Worm (Caenorhabditis elegans) whole organism, L2 larva: Measurements from ENCODE around the gene F35H10.6.

ENCODE experiments used
- alr-1 ChIP-seq: fragments of 150-350 bp; optimal IDR thresholded peaks from 2 replicates; lab custom pipeline; 2014; ENCODE audit warnings: missing biosample characterization, missing genetic modification characterization
- aly-2 ChIP-seq: fragments of 150-350 bp; optimal IDR thresholded peaks from 2 replicates; lab custom pipeline; 2014; ENCODE audit warnings: missing biosample characterization, missing genetic modification characterization
- dmd-4 ChIP-seq: sonication (generic microtip); optimal IDR thresholded peaks from 2 replicates; lab custom pipeline; 2017; ENCODE audit warnings: missing biosample characterization, missing genetic modification characterization
- egl-27 ChIP-seq: sonication (generic microtip); optimal IDR thresholded peaks from 3 replicates; lab custom pipeline; 2017; ENCODE audit warnings: missing biosample characterization, missing genetic modification reagents, missing genetic modification characterization
- mbf-1 ChIP-seq: sonication (generic microtip); optimal IDR thresholded peaks from 2 replicates; lab custom pipeline; 2017; ENCODE audit warnings: missing biosample characterization, missing genetic modification characterization
- nhr-129 ChIP-seq: fragments of 150-350 bp; optimal IDR thresholded peaks from 2 replicates; lab custom pipeline; 2014; ENCODE audit warnings: missing biosample characterization, missing genetic modification characterization
- nhr-21 ChIP-seq: fragments of 150-350 bp; optimal IDR thresholded peaks from 2 replicates; lab custom pipeline; 2014; ENCODE audit warnings: missing biosample characterization, missing genetic modification characterization
- nhr-6 ChIP-seq: fragments of 150-350 bp; optimal IDR thresholded peaks from 2 replicates; lab custom pipeline; 2014; ENCODE audit warnings: missing biosample characterization, missing genetic modification characterization
- skn-1 ChIP-seq: sonication (generic microtip); optimal IDR thresholded peaks from 2 replicates; lab custom pipeline; 2017; ENCODE audit warnings: missing biosample characterization, missing genetic modification characterization
- snpc-4 ChIP-seq: fragments of 150-350 bp; optimal IDR thresholded peaks from 2 replicates; lab custom pipeline; 2014; ENCODE audit warnings: missing biosample characterization, missing genetic modification characterization
- unc-39 ChIP-seq: fragments of 150-350 bp; optimal IDR thresholded peaks from 2 replicates; lab custom pipeline; 2014; ENCODE audit warnings: missing biosample characterization, missing genetic modification characterization
- unc-62 ChIP-seq: fragments of 150-350 bp; optimal IDR thresholded peaks from 2 replicates; lab custom pipeline; 2014; ENCODE audit warnings: missing biosample characterization, missing genetic modification reagents, missing genetic modification characterization
- zag-1 ChIP-seq: fragments of 150-350 bp; optimal IDR thresholded peaks from 2 replicates; lab custom pipeline; 2014; ENCODE audit warnings: missing biosample characterization, missing genetic modification characterization
- ztf-11 ChIP-seq: sonication (generic microtip); optimal IDR thresholded peaks from 2 replicates; lab custom pipeline; 2017; ENCODE audit warnings: missing biosample characterization, missing genetic modification characterization

DNA sequence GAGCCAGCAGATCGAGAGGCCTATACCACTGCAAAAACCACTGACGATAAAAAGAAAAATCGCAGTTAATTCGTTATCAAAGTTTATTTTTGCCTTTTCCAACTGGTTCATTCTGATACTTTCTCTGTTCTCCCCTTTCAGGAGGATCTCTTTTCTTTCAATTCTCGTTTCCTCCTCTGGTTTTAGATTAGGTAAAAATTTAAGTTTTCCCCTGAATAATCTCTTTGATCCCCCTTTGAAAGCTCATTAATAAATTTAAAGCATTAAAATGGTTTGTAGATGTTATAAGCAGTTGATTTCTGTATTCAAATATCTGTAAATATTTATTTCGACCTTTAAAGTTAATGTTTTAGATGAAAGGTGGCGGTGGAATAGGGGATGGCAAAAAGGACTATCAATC is 8.5 kb upstream of the F35H10.6 start, which contains the start of gene K07H8.2:
- TF ChIP-seq skn-1 (no peak), ztf-11 (tag; lab: Kevin White, UChicago) (no peak), zag-1 (tag; lab: Kevin White, UChicago) (no peak), snpc-4 (no peak), dmd-4 (no peak), nhr-21 (tag; lab: Kevin White, UChicago) (no peak), unc-39 (tag; lab: Kevin White, UChicago) (no peak), nhr-129 (tag; lab: Kevin White, UChicago) (no peak), egl-27 (no peak), nhr-6 (tag; lab: Kevin White, UChicago) (no peak), aly-2 (tag; lab: Kevin White, UChicago) (no peak), mbf-1 (tag; lab: Kevin White, UChicago) (no peak), unc-62 (no peak), alr-1 (no peak)
